Worm (Caenorhabditis elegans) whole organism, L1 larva: ENCODE results near the gene B0432.10.
A peak's percentile ranks its signal among the peaks of the same experiment; 100 is the strongest.

ENCODE experiments used
- C04F5.9 ChIP-seq: sonication (generic microtip); optimal IDR thresholded peaks from 2 replicates; lab custom pipeline; 2016; ENCODE audit warnings: missing genetic modification characterization, missing compliant biosample characterization
- C34B4.2 ChIP-seq: sonication (generic microtip); optimal IDR thresholded peaks from 2 replicates; lab custom pipeline; 2017; ENCODE audit warnings: mild to moderate bottlenecking, missing genetic modification characterization, missing compliant biosample characterization
- F16B12.6 ChIP-seq: fragments of 150-350 bp; optimal IDR thresholded peaks from 2 replicates; lab custom pipeline; 2014; ENCODE audit warnings: missing biosample characterization, missing genetic modification characterization
- aha-1 ChIP-seq: fragments of 150-350 bp; optimal IDR thresholded peaks from 2 replicates; lab custom pipeline; 2014; ENCODE audit warnings: missing biosample characterization, missing genetic modification characterization
- aly-2 ChIP-seq: fragments of 150-350 bp; optimal IDR thresholded peaks from 2 replicates; lab custom pipeline; 2014; ENCODE audit warnings: missing biosample characterization, missing genetic modification characterization
- ceh-63 ChIP-seq: fragments of 200-800 bp; sonication (Bioruptor generic); optimal IDR thresholded peaks from 2 replicates; lab custom pipeline; 2018; ENCODE audit warnings: mild to moderate bottlenecking, missing genetic modification characterization, missing compliant biosample characterization
- ceh-8 ChIP-seq: fragments of 200-800 bp; sonication (Bioruptor generic); optimal IDR thresholded peaks from 2 replicates; lab custom pipeline; 2018; ENCODE audit warnings: mild to moderate bottlenecking, missing genetic modification characterization, moderate library complexity, missing compliant biosample characterization
- ceh-90 ChIP-seq: sonication (generic microtip); optimal IDR thresholded peaks from 2 replicates; lab custom pipeline; 2016; ENCODE audit warnings: missing genetic modification characterization, missing compliant biosample characterization
- egl-13 ChIP-seq: sonication (generic microtip); optimal IDR thresholded peaks from 2 replicates; lab custom pipeline; 2016; ENCODE audit warnings: missing genotype, missing genetic modification reagents, missing genetic modification characterization, missing compliant biosample characterization
- ets-5 ChIP-seq: fragments of 200-800 bp; sonication (Bioruptor generic); IDR thresholded peaks from 2 replicates; pipeline ENCODE4 v1.3.6; 2022; ENCODE audit warnings: missing genetic modification characterization, missing compliant biosample characterization
- fkh-8 ChIP-seq: sonication (generic microtip); optimal IDR thresholded peaks from 2 replicates; lab custom pipeline; 2016; ENCODE audit warnings: mild to moderate bottlenecking, missing genetic modification characterization, missing compliant biosample characterization
- fos-1 ChIP-seq: fragments of 150-350 bp; optimal IDR thresholded peaks from 2 replicates; lab custom pipeline; 2014; ENCODE audit warnings: missing biosample characterization, missing genetic modification characterization
- grh-1 ChIP-seq: fragments of 200-800 bp; sonication (Bioruptor generic); IDR thresholded peaks from 2 replicates; pipeline ENCODE4 v1.3.6; 2022; ENCODE audit warnings: missing genetic modification reagents, missing genetic modification characterization, missing compliant biosample characterization
- hlh-17 ChIP-seq: fragments of 200-800 bp; sonication (Bioruptor generic); optimal IDR thresholded peaks from 2 replicates; lab custom pipeline; 2018; ENCODE audit warnings: missing genetic modification characterization, mild to moderate bottlenecking, missing compliant biosample characterization, moderate library complexity, borderline replicate concordance
- hpl-2 ChIP-seq: fragments of 150-350 bp; optimal IDR thresholded peaks from 2 replicates; lab custom pipeline; 2014; ENCODE audit warnings: missing biosample characterization, missing genetic modification reagents, missing genetic modification characterization
- irx-1 ChIP-seq: sonication (generic microtip); optimal IDR thresholded peaks from 2 replicates; lab custom pipeline; 2016; ENCODE audit warnings: missing genetic modification characterization, missing compliant biosample characterization
- jun-1 ChIP-seq: fragments of 150-350 bp; optimal IDR thresholded peaks from 2 replicates; lab custom pipeline; 2014; ENCODE audit warnings: missing biosample characterization, missing genetic modification reagents, missing genetic modification characterization
- lin-13 ChIP-seq: fragments of 150-350 bp; optimal IDR thresholded peaks from 2 replicates; lab custom pipeline; 2014; ENCODE audit warnings: missing biosample characterization, missing genetic modification reagents, missing genetic modification characterization
- lin-14 ChIP-seq: fragments of 200-800 bp; sonication (Bioruptor generic); optimal IDR thresholded peaks from 2 replicates; lab custom pipeline; 2018; ENCODE audit warnings: mild to moderate bottlenecking, missing genetic modification characterization, moderate library complexity, missing compliant biosample characterization
- lin-39 ChIP-seq: fragments of 150-350 bp; optimal IDR thresholded peaks from 2 replicates; lab custom pipeline; 2014; ENCODE audit warnings: missing biosample characterization, missing genetic modification reagents, missing genetic modification characterization
- lir-3 ChIP-seq: sonication (generic microtip); optimal IDR thresholded peaks from 2 replicates; lab custom pipeline; 2016; ENCODE audit warnings: mild to moderate bottlenecking, missing genetic modification characterization, moderate library complexity, missing compliant biosample characterization; ENCODE audit not compliant: poor library complexity
- lsy-2 ChIP-seq, 2 experiments: fragments of 150-350 bp; optimal IDR thresholded peaks; 2 replicates each; lab custom pipeline; 2014; ENCODE audit warnings: missing biosample characterization in 2 of 2, missing genetic modification characterization in 2 of 2
- mef-2 ChIP-seq: fragments of 150-350 bp; optimal IDR thresholded peaks from 2 replicates; lab custom pipeline; 2014; ENCODE audit warnings: missing biosample characterization, missing genetic modification characterization
- mep-1 ChIP-seq: fragments of 150-350 bp; optimal IDR thresholded peaks from 2 replicates; lab custom pipeline; 2014; ENCODE audit warnings: missing biosample characterization, missing genetic modification characterization
- nhr-11 ChIP-seq: fragments of 150-350 bp; optimal IDR thresholded peaks from 2 replicates; lab custom pipeline; 2014; ENCODE audit warnings: missing biosample characterization, missing genetic modification characterization
- nhr-19 ChIP-seq: fragments of 200-800 bp; sonication (Bioruptor generic); conservative IDR thresholded peaks from 2 replicates; pipeline ENCODE4 v1.3.6; 2022; ENCODE audit warnings: missing genetic modification characterization, missing compliant biosample characterization
- nhr-20 ChIP-seq: sonication (generic microtip); optimal IDR thresholded peaks from 2 replicates; lab custom pipeline; 2016; ENCODE audit warnings: mild to moderate bottlenecking, missing genetic modification characterization, missing compliant biosample characterization
- nhr-237 ChIP-seq: fragments of 150-350 bp; optimal IDR thresholded peaks from 2 replicates; lab custom pipeline; 2014; ENCODE audit warnings: missing biosample characterization, missing genetic modification characterization
- nhr-47 ChIP-seq: sonication (generic microtip); optimal IDR thresholded peaks from 2 replicates; lab custom pipeline; 2016; ENCODE audit warnings: mild to moderate bottlenecking, missing genetic modification characterization, moderate library complexity, missing compliant biosample characterization
- nhr-76 ChIP-seq: sonication (generic microtip); optimal IDR thresholded peaks from 2 replicates; lab custom pipeline; 2017; ENCODE audit warnings: missing biosample characterization, missing genetic modification characterization
- nhr-77 ChIP-seq: fragments of 150-350 bp; optimal IDR thresholded peaks from 2 replicates; lab custom pipeline; 2014; ENCODE audit warnings: missing biosample characterization, missing genetic modification characterization
- nhr-84 ChIP-seq: sonication (generic microtip); optimal IDR thresholded peaks from 2 replicates; lab custom pipeline; 2017; ENCODE audit warnings: missing biosample characterization, missing genetic modification characterization
- pag-3 ChIP-seq: sonication (generic microtip); optimal IDR thresholded peaks from 2 replicates; lab custom pipeline; 2017; ENCODE audit warnings: missing genetic modification characterization, mild to moderate bottlenecking, missing compliant biosample characterization, antibody characterized with exemption, borderline replicate concordance; ENCODE audit not compliant: insufficient read depth
- pax-3 ChIP-seq: fragments of 200-800 bp; sonication (Bioruptor generic); optimal IDR thresholded peaks from 2 replicates; lab custom pipeline; 2018; ENCODE audit warnings: mild to moderate bottlenecking, missing genetic modification characterization, moderate library complexity, missing compliant biosample characterization
- skn-1 ChIP-seq: fragments of 150-350 bp; optimal IDR thresholded peaks from 2 replicates; lab custom pipeline; 2014; ENCODE audit warnings: missing biosample characterization, missing genetic modification characterization
- snpc-4 ChIP-seq: fragments of 150-350 bp; optimal IDR thresholded peaks from 2 replicates; lab custom pipeline; 2014; ENCODE audit warnings: missing biosample characterization, missing genetic modification characterization
- sox-4 ChIP-seq: sonication (generic microtip); optimal IDR thresholded peaks from 2 replicates; lab custom pipeline; 2016; ENCODE audit warnings: missing genetic modification characterization, missing compliant biosample characterization
- sptf-1 ChIP-seq: fragments of 150-350 bp; optimal IDR thresholded peaks from 2 replicates; lab custom pipeline; 2014; ENCODE audit warnings: missing biosample characterization, missing genetic modification characterization
- tbx-2 ChIP-seq: sonication (generic microtip); optimal IDR thresholded peaks from 2 replicates; lab custom pipeline; 2016; ENCODE audit warnings: missing genetic modification characterization, missing compliant biosample characterization
- tlp-1 ChIP-seq: fragments of 150-350 bp; optimal IDR thresholded peaks from 2 replicates; lab custom pipeline; 2014; ENCODE audit warnings: missing biosample characterization, missing genetic modification characterization
- unc-130 ChIP-seq: fragments of 150-350 bp; optimal IDR thresholded peaks from 2 replicates; lab custom pipeline; 2017; ENCODE audit warnings: missing biosample characterization, missing genetic modification characterization, inconsistent platforms
- unc-30 ChIP-seq: sonication (generic microtip); optimal IDR thresholded peaks from 2 replicates; lab custom pipeline; 2017; ENCODE audit warnings: missing biosample characterization, missing genetic modification characterization
- unc-86 ChIP-seq: sonication (generic microtip); optimal IDR thresholded peaks from 2 replicates; lab custom pipeline; 2016; ENCODE audit warnings: missing genetic modification characterization, missing compliant biosample characterization
- unc-98 ChIP-seq: fragments of 200-800 bp; sonication (Bioruptor generic); IDR thresholded peaks from 2 replicates; pipeline ENCODE4 v1.3.6; 2022; ENCODE audit warnings: missing genetic modification characterization, missing compliant biosample characterization
- vab-15 ChIP-seq: sonication (generic microtip); optimal IDR thresholded peaks from 2 replicates; lab custom pipeline; 2017; ENCODE audit warnings: missing genotype, mild to moderate bottlenecking, missing genetic modification characterization, missing compliant biosample characterization
- zag-1 ChIP-seq: fragments of 150-350 bp; optimal IDR thresholded peaks from 2 replicates; lab custom pipeline; 2014; ENCODE audit warnings: missing biosample characterization, missing genetic modification characterization
- zip-4 ChIP-seq: fragments of 200-800 bp; sonication (Bioruptor generic); optimal IDR thresholded peaks from 2 replicates; lab custom pipeline; 2018; ENCODE audit warnings: mild to moderate bottlenecking, missing genetic modification characterization, moderate library complexity, missing compliant biosample characterization

The B0432.10 gene

ce11 chrII:285627-286550 is at the start of gene B0432.10 (continued):
- TF ChIP-seq ceh-90 (tag; lab: Kevin White, UChicago) (peak; percentile 43), tlp-1 (no peak), unc-30 (tag; lab: Kevin White, UChicago) (no peak), nhr-47 (tag; lab: Kevin White, UChicago) (peak; percentile 92), tbx-2 (tag; lab: Kevin White, UChicago) (peak; percentile 87), egl-13 (tag; lab: Kevin White, UChicago) (peak; percentile 81), sox-4 (tag; lab: Kevin White, UChicago) (peak; percentile 62), sptf-1 (no peak), mep-1 (tag; lab: Kevin White, UChicago) (peak; percentile 99), mef-2 (tag; lab: Kevin White, UChicago) (no peak), skn-1 (tag; lab: Kevin White, UChicago) (peak; percentile 95), unc-130 (tag; lab: Kevin White, UChicago) (peak; percentile 95), aly-2 (peak; percentile 23), irx-1 (tag; lab: Kevin White, UChicago) (peak; percentile 87), fkh-8 (peak; percentile 80), F16B12.6 (tag; lab: Kevin White, UChicago) (peak; percentile 64), hpl-2 (no peak), nhr-20 (tag; lab: Kevin White, UChicago) (peak; percentile 89), hlh-17 (GFP tag; lab: Kevin White, UChicago) (no peak), C34B4.2 (tag; lab: Kevin White, UChicago) (no peak), nhr-19 (GFP tag; lab: Robert Waterston, UW) (peak; percentile 91), nhr-76 (tag; lab: Kevin White, UChicago) (no peak), ets-5 (no peak), snpc-4 (tag; lab: Kevin White, UChicago) (peak; percentile 84), aha-1 (tag; lab: Kevin White, UChicago) (peak; percentile 32), lin-14 (GFP tag; lab: Kevin White, UChicago) (peak; percentile 89), jun-1 (peak; percentile 82), ceh-63 (no peak), vab-15 (no peak), unc-98 (GFP tag; lab: Robert Waterston, UW) (no peak), lsy-2 (tag; optimal IDR thresholded peaks at IDR 0.05; lab: Kevin White, UChicago) (peak; percentile 92), grh-1 (GFP tag; lab: Robert Waterston, UW) (peak; percentile 77), nhr-77 (tag; lab: Kevin White, UChicago) (peak; percentile 38), pag-3 (no peak), lin-39 (tag; lab: Kevin White, UChicago) (peak; percentile 88)

ce11 chrII:334828-335227 is 48.8 kb upstream of the B0432.10 start:
- TF ChIP-seq C04F5.9 (tag; lab: Kevin White, UChicago) (no peak), nhr-19 (GFP tag; lab: Robert Waterston, UW) (no peak), nhr-11 (peak; percentile 48), ceh-8 (GFP tag; lab: Kevin White, UChicago) (no peak), nhr-84 (tag; lab: Kevin White, UChicago) (no peak), C34B4.2 (tag; lab: Kevin White, UChicago) (no peak), zag-1 (tag; lab: Kevin White, UChicago) (no peak), nhr-47 (tag; lab: Kevin White, UChicago) (peak; percentile 13), lir-3 (tag; lab: Kevin White, UChicago) (no peak), fkh-8 (peak; percentile 79), fos-1 (tag; lab: Kevin White, UChicago) (no peak), ceh-90 (tag; lab: Kevin White, UChicago) (no peak), unc-86 (tag; lab: Kevin White, UChicago) (no peak), lin-13 (GFP tag; lab: Kevin White, UChicago) (no peak), zip-4 (no peak), aha-1 (tag; lab: Kevin White, UChicago) (no peak), nhr-237 (no peak), pax-3 (tag; lab: Kevin White, UChicago) (peak; percentile 75)
